Worm (Caenorhabditis elegans): Measurements from ENCODE around the gene bath-42.

ce11 chrIII:8145971-8146370 lies 17.2 kb downstream of the bath-42 start:
- TF ChIP-seq him-1 (tag; optimal IDR thresholded peaks at IDR 0.05) (no peak), dao-5 (tag; optimal IDR thresholded peaks at IDR 0.05) (no peak)
